Fruit fly (Drosophila melanogaster): ENCODE measurements around the gene CG13771.

Gene CG13771

DNA sequence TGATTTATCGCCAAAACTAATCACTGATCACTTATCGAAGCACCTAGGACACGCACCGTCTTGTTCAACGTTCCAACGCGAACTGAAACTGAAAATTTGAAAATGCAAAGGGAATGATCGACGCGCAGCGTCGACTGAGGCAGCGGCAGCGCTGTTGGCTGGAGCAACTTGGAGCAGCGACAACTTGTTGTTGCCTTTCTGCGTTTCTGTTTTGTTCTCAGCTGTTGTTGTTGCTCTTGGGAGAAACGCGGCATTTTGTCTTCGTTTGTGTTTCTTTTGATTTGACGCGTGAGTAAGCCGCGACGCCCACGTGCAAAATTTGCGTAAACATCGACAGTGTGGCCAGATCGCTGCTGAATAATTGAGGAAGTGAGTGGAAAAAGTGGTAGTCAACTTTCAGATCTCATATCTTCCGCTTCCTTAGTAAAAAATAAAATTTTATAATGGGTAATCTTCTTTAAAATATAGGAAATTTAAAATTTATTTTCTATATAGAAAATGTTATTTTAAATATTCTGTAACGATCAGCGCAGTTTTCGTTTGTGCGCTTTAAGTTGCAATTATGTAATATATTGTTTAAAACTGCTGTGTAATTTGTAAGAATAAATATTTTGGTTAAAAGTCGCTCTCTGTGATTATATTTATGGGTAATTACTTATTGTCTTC lies 45.7 kb upstream of the CG13771 start, which contains the start of gene Tsp (continued):
- peak; percentile 32 for TF ChIP-seq gfzf (GFP tag; optimal IDR thresholded peaks at IDR 0.05)
- peak; percentile 17; the same call in 1 of the 3 replicates for TF ChIP-seq ci (GFP tag; IDR thresholded peaks at IDR 0.05)
- peak; percentile 17 for TF ChIP-seq Meics (GFP tag; optimal IDR thresholded peaks at IDR 0.05)
- no peak for TF ChIP-seq al (GFP tag; IDR thresholded peaks at IDR 0.05)
- no peak for TF ChIP-seq zfh1 (GFP tag; IDR thresholded peaks at IDR 0.05)
- no peak for TF ChIP-seq CG5245 (GFP tag; optimal IDR thresholded peaks at IDR 0.05)
- TF ChIP-seq CG4707 (GFP tag; optimal IDR thresholded peaks at IDR 0.05): no peak
- TF ChIP-seq Dbx (GFP tag; IDR thresholded peaks at IDR 0.05): no peak
- TF ChIP-seq seq (GFP tag; IDR thresholded peaks at IDR 0.05): peak; percentile 8; the same call in 1 of the 2 replicates
- no peak for TF ChIP-seq CG13424 (tag; optimal IDR thresholded peaks at IDR 0.05)
- no peak for TF ChIP-seq CG14710 (tag; optimal IDR thresholded peaks at IDR 0.05)
- no peak for TF ChIP-seq HmgZ (tag; optimal IDR thresholded peaks at IDR 0.05)
- no peak for TF ChIP-seq Dek (tag; optimal IDR thresholded peaks at IDR 0.05)
- no peak for TF ChIP-seq CG7928 (GFP tag; optimal IDR thresholded peaks at IDR 0.05)
- no peak for TF ChIP-seq CG12942 (GFP tag; optimal IDR thresholded peaks at IDR 0.05)
- TF ChIP-seq Ets65A (GFP tag): peak; percentile 30
- TF ChIP-seq Lpt (GFP tag; optimal IDR thresholded peaks at IDR 0.05): no peak
- TF ChIP-seq E2f2 (GFP tag; IDR thresholded peaks at IDR 0.05): peak; percentile 5; the same call in 1 of the 2 replicates
- TF ChIP-seq tin (GFP tag; optimal IDR thresholded peaks at IDR 0.05): no peak
- no peak for TF ChIP-seq fu2 (GFP tag; optimal IDR thresholded peaks at IDR 0.05)
- TF ChIP-seq NC2β (GFP tag; optimal IDR thresholded peaks at IDR 0.05): no peak
- TF ChIP-seq CG17328 (GFP tag; IDR thresholded peaks at IDR 0.05): no peak
- no peak for TF ChIP-seq jumu (GFP tag; optimal IDR thresholded peaks at IDR 0.05)
- TF ChIP-seq chm (GFP tag; IDR thresholded peaks at IDR 0.05): peak; percentile 35; the same call in 1 of the 2 replicates
- TF ChIP-seq Antp (GFP tag; optimal IDR thresholded peaks at IDR 0.05): no peak
- TF ChIP-seq org-1 (GFP tag; optimal IDR thresholded peaks at IDR 0.05): no peak
- TF ChIP-seq CG11560 (tag; IDR thresholded peaks at IDR 0.05): no peak
- TF ChIP-seq CG17912 (GFP tag; optimal IDR thresholded peaks at IDR 0.05): no peak
- no peak for TF ChIP-seq CG14860 (GFP tag; IDR thresholded peaks at IDR 0.05; ENCODE audit: partially characterized antibody)
- no peak for TF ChIP-seq CG7372 (GFP tag; IDR thresholded peaks at IDR 0.05)
- TF ChIP-seq sc (optimal IDR thresholded peaks at IDR 0.05): no peak
- TF ChIP-seq sc (GFP tag; optimal IDR thresholded peaks at IDR 0.05): no peak
- TF ChIP-seq ewg (GFP tag; optimal IDR thresholded peaks at IDR 0.05): no peak
- no peak for TF ChIP-seq ranshi (GFP tag; IDR thresholded peaks at IDR 0.05)
- TF ChIP-seq CG2678 (tag; optimal IDR thresholded peaks at IDR 0.05): peak; percentile 8
- peak; percentile 9 for TF ChIP-seq sug (tag; optimal IDR thresholded peaks at IDR 0.05)
- no peak for TF ChIP-seq CG9797 (GFP tag; optimal IDR thresholded peaks at IDR 0.05)
- TF ChIP-seq CG9215 (GFP tag; IDR thresholded peaks at IDR 0.05): no peak
- peak; percentile 22; the same call in 1 of the 3 replicates for TF ChIP-seq Aef1 (GFP tag; IDR thresholded peaks at IDR 0.05)
- TF ChIP-seq MESR4 (GFP tag; optimal IDR thresholded peaks at IDR 0.05): no peak
- no peak for TF ChIP-seq bsh (GFP tag; optimal IDR thresholded peaks at IDR 0.05)
- TF ChIP-seq CG12659 (GFP tag; optimal IDR thresholded peaks at IDR 0.05): no peak
- TF ChIP-seq twi (tag; optimal IDR thresholded peaks at IDR 0.05): no peak
- peak; percentile 62; the same call in 1 of the 2 replicates for TF ChIP-seq CG13287 (GFP tag; IDR thresholded peaks at IDR 0.05; ENCODE audit: partially characterized antibody)
- no peak for TF ChIP-seq CG3847 (GFP tag; IDR thresholded peaks at IDR 0.05)
- no peak for TF ChIP-seq CG1647 (GFP tag; optimal IDR thresholded peaks at IDR 0.05)
- TF ChIP-seq B-H2 (GFP tag; optimal IDR thresholded peaks at IDR 0.05): no peak
- no peak for TF ChIP-seq ttk (GFP tag; IDR thresholded peaks at IDR 0.05)
- TF ChIP-seq kni (GFP tag; optimal IDR thresholded peaks at IDR 0.05): no peak
- TF ChIP-seq CG10959 (GFP tag; IDR thresholded peaks at IDR 0.05): no peak
- TF ChIP-seq pb (GFP tag; optimal IDR thresholded peaks at IDR 0.05): no peak
